Worm (Caenorhabditis elegans) whole organism, L2 larva: ENCODE data around the gene srd-25.

Experiments
- alr-1 ChIP-seq: fragments of 150-350 bp; optimal IDR thresholded peaks from 2 replicates; lab custom pipeline; 2014; ENCODE audit warnings: missing biosample characterization, missing genetic modification characterization
- egl-27 ChIP-seq: sonication (generic microtip); optimal IDR thresholded peaks from 3 replicates; lab custom pipeline; 2017; ENCODE audit warnings: missing biosample characterization, missing genetic modification reagents, missing genetic modification characterization
- nhr-6 ChIP-seq: fragments of 150-350 bp; optimal IDR thresholded peaks from 2 replicates; lab custom pipeline; 2014; ENCODE audit warnings: missing biosample characterization, missing genetic modification characterization
- unc-62 ChIP-seq: fragments of 150-350 bp; optimal IDR thresholded peaks from 2 replicates; lab custom pipeline; 2014; ENCODE audit warnings: missing biosample characterization, missing genetic modification reagents, missing genetic modification characterization

DNA sequence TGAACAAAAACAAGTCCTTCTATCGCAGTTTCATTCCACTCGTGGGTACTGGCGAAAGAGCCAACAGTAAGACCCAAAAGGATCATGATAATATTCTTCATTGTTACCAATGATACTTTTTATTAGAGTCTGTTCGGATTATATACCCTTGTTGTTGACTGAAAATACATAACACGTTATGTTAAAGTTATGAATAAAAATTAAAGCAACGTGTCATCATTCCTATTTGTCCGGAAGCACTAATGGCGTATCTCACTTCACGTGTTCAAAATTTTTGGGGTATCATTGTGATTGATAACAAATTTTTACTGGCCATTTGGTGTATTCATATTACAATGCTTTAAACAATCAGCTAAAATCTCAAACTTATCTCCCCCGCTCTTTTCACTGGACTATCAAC is 30.4 kb upstream of the srd-25 start, which contains the start of gene scl-26:
- TF ChIP-seq unc-62 (GFP tag; lab: Kevin White, UChicago) (no peak), egl-27 (tag; lab: Kevin White, UChicago) (no peak), nhr-6 (tag; lab: Kevin White, UChicago) (no peak), alr-1 (no peak)
